Fruit fly (Drosophila melanogaster): ENCODE measurements around the gene CG4462.

- TF ChIP-seq CG33017 (tag; optimal IDR thresholded peaks at IDR 0.05) (no peak), bab1 (GFP tag; optimal IDR thresholded peaks at IDR 0.05) (no peak), pad (GFP tag; optimal IDR thresholded peaks at IDR 0.05) (no peak), ovo (GFP tag; optimal IDR thresholded peaks at IDR 0.05) (no peak), kay (GFP tag; ENCODE audit: borderline replicate concordance) (no peak), Hr96 (GFP tag; optimal IDR thresholded peaks at IDR 0.05) (no peak)
These were observed 29.9 kb downstream of the CG4462 start for dm6 chr3R:19895305-19895704.

Data from whole organism, adult.